Worm (Caenorhabditis elegans) whole organism, L2 larva: ENCODE results near the gene gldi-3.

Experiments
- ama-1 ChIP-seq: fragments of 150-350 bp; optimal IDR thresholded peaks from 2 replicates; lab custom pipeline; 2018; ENCODE audit warnings: inconsistent platforms
- lin-13 ChIP-seq: fragments of 150-350 bp; optimal IDR thresholded peaks from 2 replicates; lab custom pipeline; 2014; ENCODE audit warnings: missing biosample characterization, missing genetic modification reagents, missing genetic modification characterization
- mab-5 ChIP-seq: fragments of 150-350 bp; optimal IDR thresholded peaks from 2 replicates; lab custom pipeline; 2014; ENCODE audit warnings: missing biosample characterization, missing genetic modification characterization
- mdl-1 ChIP-seq, 2 experiments: fragments of 150-350 bp in 1 of 2; sonication (generic microtip) in 1 of 2; optimal IDR thresholded peaks; 2 replicates each; lab custom pipeline; 2017; ENCODE audit warnings: missing biosample characterization in 2 of 2, missing genetic modification characterization in 2 of 2
- nhr-11 ChIP-seq: fragments of 150-350 bp; optimal IDR thresholded peaks from 2 replicates; lab custom pipeline; 2014; ENCODE audit warnings: missing biosample characterization, missing genetic modification characterization
- nhr-21 ChIP-seq: fragments of 150-350 bp; optimal IDR thresholded peaks from 2 replicates; lab custom pipeline; 2014; ENCODE audit warnings: missing biosample characterization, missing genetic modification characterization
- nhr-237 ChIP-seq: fragments of 150-350 bp; optimal IDR thresholded peaks from 2 replicates; lab custom pipeline; 2014; ENCODE audit warnings: missing biosample characterization, missing genetic modification characterization
- nhr-25 ChIP-seq: fragments of 150-350 bp; sonication (generic microtip); optimal IDR thresholded peaks from 3 replicates; lab custom pipeline; 2014; ENCODE audit warnings: missing biosample characterization, missing genetic modification characterization
- sem-4 ChIP-seq: fragments of 150-350 bp; optimal IDR thresholded peaks from 2 replicates; lab custom pipeline; 2014; ENCODE audit warnings: missing biosample characterization, missing genetic modification reagents, missing genetic modification characterization
- unc-39 ChIP-seq: fragments of 150-350 bp; optimal IDR thresholded peaks from 2 replicates; lab custom pipeline; 2014; ENCODE audit warnings: missing biosample characterization, missing genetic modification characterization
- unc-55 ChIP-seq: fragments of 150-350 bp; sonication (generic microtip); optimal IDR thresholded peaks from 3 replicates; lab custom pipeline; 2014; ENCODE audit warnings: missing biosample characterization, missing genetic modification reagents, missing genetic modification characterization

ce11 chrII:9250422-9250821 lies 29.5 kb downstream of the gldi-3 start, which contains the start of gene T26C5.4:
- no peak for TF ChIP-seq nhr-11 (tag; lab: Kevin White, UChicago)
- TF ChIP-seq nhr-237, result no peak
- TF ChIP-seq unc-39 (tag; lab: Kevin White, UChicago), result no peak
- TF ChIP-seq ama-1 (lab: Kevin White, UChicago), result no peak
- TF ChIP-seq lin-13 (GFP tag; lab: Kevin White, UChicago), result no peak
- TF ChIP-seq mab-5 (tag; lab: Kevin White, UChicago), result no peak
- TF ChIP-seq unc-55 (GFP tag; lab: Kevin White, UChicago), result no peak
- TF ChIP-seq nhr-25 (tag; lab: Kevin White, UChicago), result no peak
- TF ChIP-seq sem-4 (tag; lab: Kevin White, UChicago), result no peak
- no peak for TF ChIP-seq mdl-1 (tag; optimal IDR thresholded peaks at IDR 0.05; lab: Kevin White, UChicago)
- TF ChIP-seq nhr-21 (tag; lab: Kevin White, UChicago), result no peak
